Worm (Caenorhabditis elegans): ENCODE data around the gene C45G9.14.

- TF ChIP-seq F44E2.7 (GFP tag; IDR thresholded peaks at IDR 0.05) (no peak), unc-39 (tag; optimal IDR thresholded peaks at IDR 0.05) (no peak), ceh-62 (tag; optimal IDR thresholded peaks at IDR 0.05) (no peak), mdl-1 (tag; optimal IDR thresholded peaks at IDR 0.05) (no peak), daf-8 (GFP tag; IDR thresholded peaks at IDR 0.05) (no peak)
These were observed 23.1 kb upstream of the C45G9.14 start, which contains the start of gene R144.3 for ce11 chrIII:5021689-5022088.
